Worm (Caenorhabditis elegans) whole organism, L4/young adult: ENCODE data around the gene hacd-1.

ENCODE experiments used
- W03F9.2 ChIP-seq: fragments of 150-350 bp; optimal IDR thresholded peaks from 2 replicates; lab custom pipeline; 2014; ENCODE audit warnings: missing biosample characterization, missing genetic modification characterization
- dao-5 ChIP-seq: sonication (generic microtip); optimal IDR thresholded peaks from 2 replicates; lab custom pipeline; 2016; ENCODE audit warnings: missing genotype, missing genetic modification characterization, moderate library complexity, missing compliant biosample characterization
- him-1 ChIP-seq: sonication (generic microtip); optimal IDR thresholded peaks from 2 replicates; lab custom pipeline; 2016; ENCODE audit warnings: missing genotype, missing genetic modification reagents, missing genetic modification characterization, missing compliant biosample characterization

DNA sequence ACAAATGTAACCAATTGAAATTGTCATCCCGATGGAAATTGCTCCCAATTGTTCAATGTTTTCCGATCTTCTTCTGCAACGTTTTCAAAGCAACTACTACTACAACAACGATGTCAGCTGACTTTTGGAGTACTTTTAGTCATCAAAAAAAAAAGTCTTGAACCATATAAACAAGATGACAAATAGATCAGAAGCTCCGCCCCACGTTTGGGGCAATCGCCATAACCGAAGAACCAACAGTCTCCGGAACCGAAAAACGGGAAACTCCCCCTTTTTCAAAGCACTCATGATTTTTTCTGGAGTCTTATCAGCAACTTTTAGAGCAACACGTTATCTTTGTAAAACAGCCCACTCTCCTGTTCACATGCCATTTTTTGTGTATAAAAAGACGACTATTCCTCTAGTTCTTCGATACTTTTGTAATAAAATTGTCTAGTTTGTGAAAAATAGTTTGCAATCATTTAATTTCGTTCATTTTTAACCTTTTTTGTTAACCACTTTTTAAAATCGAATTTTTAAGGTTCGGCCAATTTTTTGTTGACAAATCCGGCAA is 719 bp upstream of the hacd-1 start:
- TF ChIP-seq W03F9.2 (tag; lab: Kevin White, UChicago), result no peak
- no peak for TF ChIP-seq him-1 (tag; lab: Kevin White, UChicago)
- no peak for TF ChIP-seq dao-5 (tag; lab: Kevin White, UChicago)
